Worm (Caenorhabditis elegans) whole organism, early embryonic: Measurements from ENCODE around the gene ets-5.

Experiments
- B0310.2 ChIP-seq: sonication (generic microtip); optimal IDR thresholded peaks from 2 replicates; lab custom pipeline; 2016; ENCODE audit warnings: mild to moderate bottlenecking, missing genetic modification characterization, missing compliant biosample characterization
- aly-1 ChIP-seq: sonication (generic microtip); optimal IDR thresholded peaks from 2 replicates; lab custom pipeline; 2016; ENCODE audit warnings: missing genetic modification characterization, missing compliant biosample characterization
- ama-1 ChIP-seq: fragments of 150-350 bp; optimal IDR thresholded peaks from 2 replicates; lab custom pipeline; 2014
- ceh-13 ChIP-seq: fragments of 200-800 bp; sonication (Bioruptor generic); optimal IDR thresholded peaks from 2 replicates; lab custom pipeline; 2018; ENCODE audit warnings: mild to moderate bottlenecking, missing genetic modification characterization, missing compliant biosample characterization
- flt-1 ChIP-seq: fragments of 200-800 bp; sonication (Bioruptor generic); IDR thresholded peaks from 2 replicates; pipeline ENCODE4 v1.3.6; 2022; ENCODE audit warnings: missing genetic modification characterization, missing compliant biosample characterization
- hmbx-1 ChIP-seq: sonication (generic microtip); optimal IDR thresholded peaks from 2 replicates; lab custom pipeline; 2016; ENCODE audit warnings: mild to moderate bottlenecking, missing genetic modification characterization, missing compliant biosample characterization
- hnd-1 ChIP-seq: sonication (generic microtip); optimal IDR thresholded peaks from 2 replicates; lab custom pipeline; 2016; ENCODE audit warnings: missing genetic modification characterization, missing compliant biosample characterization
- tbx-37 ChIP-seq: fragments of 200-800 bp; sonication (Bioruptor generic); conservative IDR thresholded peaks from 2 replicates; pipeline ENCODE4 v1.3.6; 2022; ENCODE audit warnings: missing genetic modification reagents, missing genetic modification characterization, missing compliant biosample characterization

DNA sequence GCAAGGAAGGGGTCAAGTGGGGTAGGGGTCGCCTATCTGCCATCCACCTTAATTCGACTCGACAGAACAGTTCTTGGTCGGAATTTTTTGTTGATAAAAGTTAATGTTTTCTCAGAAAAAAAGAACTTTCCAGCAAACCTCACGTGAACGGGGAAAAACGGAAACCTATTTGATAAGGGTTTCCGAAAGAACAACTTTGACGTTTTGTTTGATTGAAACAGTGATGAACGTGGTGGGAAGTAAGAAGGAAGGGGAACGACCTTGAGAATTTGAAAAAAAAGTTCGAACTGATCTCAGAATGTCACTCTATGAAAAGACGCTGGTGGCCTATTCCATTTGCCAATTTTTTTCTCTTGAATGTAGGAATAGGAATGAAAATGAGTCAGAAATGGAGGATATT, 38.0 kb upstream of the ets-5 start:
- TF ChIP-seq ama-1 (lab: Kevin White, UChicago) (no peak), B0310.2 (tag; lab: Kevin White, UChicago) (no peak), hnd-1 (tag; lab: Kevin White, UChicago) (no peak), hmbx-1 (tag; lab: Kevin White, UChicago) (no peak), tbx-37 (GFP tag; lab: Robert Waterston, UW) (no peak), aly-1 (tag; lab: Kevin White, UChicago) (no peak), flt-1 (no peak), ceh-13 (GFP tag; lab: Kevin White, UChicago) (no peak)
